Worm (Caenorhabditis elegans): Measurements from ENCODE around the gene fbxb-95.

DNA sequence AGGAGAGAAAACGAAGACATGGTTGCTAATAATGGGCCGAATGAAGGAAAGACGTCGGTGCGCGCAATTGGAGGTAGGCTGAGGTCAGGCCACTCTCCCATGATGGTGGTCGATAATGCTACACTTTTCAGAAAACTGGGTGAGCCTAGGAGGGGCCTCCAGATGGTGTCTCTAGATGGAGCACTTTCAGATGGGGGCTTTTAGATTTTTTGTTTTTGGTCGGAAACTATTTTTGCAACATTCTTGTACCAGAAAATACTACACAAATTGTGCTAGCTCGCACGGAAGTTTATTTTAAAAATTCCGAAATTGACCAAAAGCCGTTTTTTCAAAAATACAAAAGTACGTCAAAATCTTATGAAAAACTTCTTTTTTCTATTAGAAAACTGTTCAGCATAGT is 35.9 kb upstream of the fbxb-95 start, which contains the start of gene fbxb-10:
- no peak for TF ChIP-seq K09A11.1 (tag; optimal IDR thresholded peaks at IDR 0.05; ENCODE audit: insufficient read depth)
- no peak for TF ChIP-seq fkh-10 (GFP tag; optimal IDR thresholded peaks at IDR 0.05)
- no peak for TF ChIP-seq dmd-4 (tag; optimal IDR thresholded peaks at IDR 0.05; ENCODE audit: borderline replicate concordance)

Data from whole organism, late embryonic.